Worm (Caenorhabditis elegans) whole organism, L1 larva: ENCODE measurements around the gene srv-25.

ENCODE experiments used
- F16B12.6 ChIP-seq: fragments of 150-350 bp; optimal IDR thresholded peaks from 2 replicates; lab custom pipeline; 2014; ENCODE audit warnings: missing biosample characterization, missing genetic modification characterization
- fkh-8 ChIP-seq: sonication (generic microtip); optimal IDR thresholded peaks from 2 replicates; lab custom pipeline; 2016; ENCODE audit warnings: mild to moderate bottlenecking, missing genetic modification characterization, missing compliant biosample characterization
- hlh-4 ChIP-seq: sonication (generic microtip); optimal IDR thresholded peaks from 2 replicates; lab custom pipeline; 2016; ENCODE audit warnings: mild to moderate bottlenecking, missing genetic modification characterization, missing compliant biosample characterization
- jun-1 ChIP-seq: fragments of 150-350 bp; optimal IDR thresholded peaks from 2 replicates; lab custom pipeline; 2014; ENCODE audit warnings: missing biosample characterization, missing genetic modification reagents, missing genetic modification characterization
- nhr-19 ChIP-seq: fragments of 200-800 bp; sonication (Bioruptor generic); conservative IDR thresholded peaks from 2 replicates; pipeline ENCODE4 v1.3.6; 2022; ENCODE audit warnings: missing genetic modification characterization, missing compliant biosample characterization
- swsn-7 ChIP-seq: sonication (generic microtip); optimal IDR thresholded peaks from 2 replicates; lab custom pipeline; 2016; ENCODE audit warnings: missing genetic modification characterization, missing compliant biosample characterization

DNA sequence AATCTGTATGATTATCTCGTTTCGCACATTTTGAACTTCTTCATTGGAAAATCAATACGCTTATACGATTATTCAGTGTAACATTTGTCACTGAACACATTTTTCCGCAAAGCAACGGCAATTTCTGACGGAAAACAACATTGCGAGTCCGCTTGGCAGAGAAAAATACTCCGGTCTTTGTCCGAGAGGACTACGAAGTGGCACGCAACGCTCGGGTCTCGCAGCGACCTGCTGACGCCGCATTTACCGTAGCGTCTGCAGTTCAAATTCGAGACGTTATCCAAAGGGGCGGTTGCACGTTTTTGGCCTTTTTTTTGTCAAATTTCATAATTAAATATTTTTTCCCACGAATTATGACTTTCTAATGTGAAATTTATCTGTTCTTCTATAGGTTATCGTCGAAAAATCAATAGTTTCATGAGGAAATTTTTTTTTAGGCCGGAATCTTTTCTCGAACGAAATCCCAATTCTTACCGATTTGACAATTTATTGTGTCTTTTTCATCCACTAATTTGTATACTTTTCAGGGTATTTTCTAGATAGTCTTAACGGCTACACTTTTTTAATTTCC is 20.2 kb upstream of the srv-25 start, which contains the start of gene sqd-1:
- TF ChIP-seq swsn-7 (tag; lab: Kevin White, UChicago) (peak; percentile 98), fkh-8 (peak; percentile 94), hlh-4 (tag; lab: Kevin White, UChicago) (no peak), jun-1 (tag; lab: Kevin White, UChicago) (peak; percentile 96), F16B12.6 (tag; lab: Kevin White, UChicago) (peak; percentile 71), nhr-19 (GFP tag; lab: Robert Waterston, UW) (peak; percentile 98)
